Worm (Caenorhabditis elegans): ENCODE results near the gene fbxa-190.

Gene fbxa-190

DNA sequence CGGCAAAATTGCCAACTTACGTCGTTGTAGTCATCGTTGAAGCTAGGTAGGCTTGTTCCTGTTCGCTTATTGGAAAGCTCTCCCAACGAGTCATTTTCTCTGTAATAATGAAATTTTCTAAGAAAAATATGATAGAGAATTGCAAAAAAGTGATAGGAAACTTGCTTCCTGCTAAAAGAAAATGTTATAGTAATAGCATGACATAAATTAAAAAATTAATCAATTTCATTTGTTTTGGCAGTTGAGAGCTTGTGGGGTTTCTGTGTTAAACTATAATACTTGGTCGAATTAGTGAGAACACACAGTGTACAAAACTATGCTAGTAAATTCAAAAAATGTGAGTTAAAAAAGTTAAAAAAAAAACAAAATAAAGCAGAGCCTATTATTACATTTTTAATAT lies 42.0 kb upstream of the fbxa-190 start, which contains the start of gene F21E9.2:
Gene F21E9.2, minus strand, starts transcription at position 101 of the 400 bp plus-strand sequence.
- TF ChIP-seq F39B2.1 (GFP tag; IDR thresholded peaks at IDR 0.05), result no peak
- no peak for TF ChIP-seq zfh-2 (GFP tag; conservative IDR thresholded peaks at IDR 0.05)

DNA sequence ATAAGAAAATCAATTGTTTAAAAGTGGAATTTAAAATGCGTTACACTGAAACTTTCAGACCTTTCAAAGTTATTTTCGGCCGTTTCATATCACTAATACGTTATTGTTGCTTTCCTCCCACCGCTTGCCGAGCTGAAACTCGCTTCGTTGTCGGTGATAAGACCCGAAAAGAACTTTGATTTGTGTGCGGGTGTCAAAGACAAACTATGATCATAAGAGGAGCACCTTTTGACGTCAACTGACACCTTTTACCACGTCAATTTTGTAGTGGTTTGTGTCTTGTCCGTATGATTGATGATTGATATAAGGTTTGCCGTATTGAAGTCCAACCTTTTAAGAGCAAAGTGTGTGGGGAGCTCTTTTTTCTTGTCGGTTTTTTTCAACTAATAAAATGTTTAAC lies 34.8 kb upstream of the fbxa-190 start, which contains the start of gene ttr-37:
Gene ttr-37, minus strand, starts transcription at position 167 of the 400 bp plus-strand sequence.
- TF ChIP-seq tbx-9 (tag; optimal IDR thresholded peaks at IDR 0.05; ENCODE audit: borderline replicate concordance) (no peak), ztf-6 (GFP tag; IDR thresholded peaks at IDR 0.05) (no peak), madf-3 (GFP tag; IDR thresholded peaks at IDR 0.05) (no peak), sdz-38 (tag; optimal IDR thresholded peaks at IDR 0.05) (no peak), rec-8 (tag; optimal IDR thresholded peaks at IDR 0.05) (no peak), zim-3 (tag; optimal IDR thresholded peaks at IDR 0.05) (no peak), Y67H2A.10 (GFP tag; conservative IDR thresholded peaks at IDR 0.05) (no peak), F52B5.7 (tag; optimal IDR thresholded peaks at IDR 0.05) (no peak), pha-4 (tag; optimal IDR thresholded peaks at IDR 0.05) (no peak), ekl-4 (GFP tag; IDR thresholded peaks at IDR 0.05) (no peak), F10E7.11 (tag; optimal IDR thresholded peaks at IDR 0.05) (no peak), him-1 (tag; optimal IDR thresholded peaks at IDR 0.05) (no peak), bed-1 (GFP tag; IDR thresholded peaks at IDR 0.05) (no peak), Y79H2A.3 (GFP tag; conservative IDR thresholded peaks at IDR 0.05) (no peak), ceh-58 (GFP tag; IDR thresholded peaks at IDR 0.05) (no peak), cebp-1 (GFP tag; IDR thresholded peaks at IDR 0.05) (0 out of 2 replicates have a peak, but pooled peaks have one; percentile 25), cebp-1 (tag; optimal IDR thresholded peaks at IDR 0.05) (peak; percentile 10), tbp1 (GFP tag; optimal IDR thresholded peaks at IDR 0.05) (no peak), unc-62 (GFP tag; optimal IDR thresholded peaks at IDR 0.05) (peak; percentile 75), atf-7 (tag; optimal IDR thresholded peaks at IDR 0.05) (peak; percentile 38), repo-1 (tag; optimal IDR thresholded peaks at IDR 0.05) (no peak), madf-8 (GFP tag; conservative IDR thresholded peaks at IDR 0.05) (no peak), ztf-18 (tag; optimal IDR thresholded peaks at IDR 0.05) (no peak), nhr-120 (GFP tag; IDR thresholded peaks at IDR 0.05) (no peak), T07F8.4 (tag; optimal IDR thresholded peaks at IDR 0.05) (no peak), ZK185.1 (tag; optimal IDR thresholded peaks at IDR 0.05; ENCODE audit: poor library complexity, severe bottlenecking) (no peak), snpc-1.1 (tag; optimal IDR thresholded peaks at IDR 0.05; ENCODE audit: insufficient read depth) (no peak), egl-18 (GFP tag; IDR thresholded peaks at IDR 0.05) (no peak), nhr-90 (tag; optimal IDR thresholded peaks at IDR 0.05) (no peak), tlf-1 (GFP tag; optimal IDR thresholded peaks at IDR 0.05) (peak; percentile 56), attf-5 (GFP tag; optimal IDR thresholded peaks at IDR 0.05) (no peak), dox-1 (GFP tag; IDR thresholded peaks at IDR 0.05) (peak; percentile 32; the same call in 1 of the 2 replicates), rpc-1 (optimal IDR thresholded peaks at IDR 0.05) (no peak), rpc-1 (tag; optimal IDR thresholded peaks at IDR 0.05) (no peak), hlh-26 (GFP tag; conservative IDR thresholded peaks at IDR 0.05) (no peak), Y53F4B.3 (GFP tag; IDR thresholded peaks at IDR 0.05) (no peak), attf-6 (GFP tag; IDR thresholded peaks at IDR 0.05) (no peak), F57C9.4 (tag; optimal IDR thresholded peaks at IDR 0.05) (no peak), F55B11.4 (tag; optimal IDR thresholded peaks at IDR 0.05; ENCODE audit: borderline replicate concordance, insufficient read depth) (no peak), Y95B8A.8 (GFP tag; IDR thresholded peaks at IDR 0.05) (0 out of 2 replicates have a peak, but pooled peaks have one; percentile 52), lin-35 (GFP tag; optimal IDR thresholded peaks at IDR 0.05) (no peak), efl-1 (GFP tag; optimal IDR thresholded peaks at IDR 0.05) (no peak), snpc-3.4 (tag; optimal IDR thresholded peaks at IDR 0.05) (no peak), F23B12.7 (tag; optimal IDR thresholded peaks at IDR 0.05; ENCODE audit: insufficient read depth) (no peak), gei-17 (GFP tag; optimal IDR thresholded peaks at IDR 0.05) (no peak)
